Fruit fly (Drosophila melanogaster) whole organism: ENCODE results near the gene sNPF.

Source experiments
- CG8478 ChIP-seq: fragments of >200 bp; optimal IDR thresholded peaks from 2 replicates; lab custom pipeline; 2018; ENCODE audit warnings: inconsistent platforms
- Dll ChIP-seq: fragments of >200 bp; optimal IDR thresholded peaks from 2 replicates; lab custom pipeline; 2017
- EcR ChIP-seq, 2 experiments: fragments of >200 bp; optimal IDR thresholded peaks; 2 replicates each; lab custom pipeline; 2017; ENCODE audit warnings: missing biosample characterization in 2 of 2, missing genetic modification characterization in 2 of 2, missing genetic modification reagents in 2 of 2
- pan ChIP-seq: fragments of >200 bp; optimal IDR thresholded peaks from 2 replicates; lab custom pipeline; 2017
- psq ChIP-seq: fragments of >200 bp; optimal IDR thresholded peaks from 2 replicates; lab custom pipeline; 2017
- usp ChIP-seq: fragments of >200 bp; optimal IDR thresholded peaks from 2 replicates; lab custom pipeline; 2017; ENCODE audit warnings: missing biosample characterization, missing genetic modification characterization, mixed read lengths

- no peak for TF ChIP-seq psq (lab: Kevin White, UChicago)
- TF ChIP-seq CG8478 (lab: Kevin White, UChicago): no peak
- no peak for TF ChIP-seq EcR (GFP tag; optimal IDR thresholded peaks at IDR 0.05; lab: Kevin White, UChicago)
- TF ChIP-seq Dll (lab: Kevin White, UChicago): no peak
- no peak for TF ChIP-seq usp (GFP tag; lab: Kevin White, UChicago)
- TF ChIP-seq pan: no peak
Measured at dm6 chr2L:20082155-20082964, 54.6 kb downstream of the sNPF start.
